Worm (Caenorhabditis elegans) whole organism, L4/young adult: ENCODE data around the gene R10H10.7.
A peak's percentile ranks its signal among the peaks of the same experiment; 100 is the strongest.

Experiments
- W03F9.2 ChIP-seq: fragments of 150-350 bp; optimal IDR thresholded peaks from 2 replicates; lab custom pipeline; 2014; ENCODE audit warnings: missing biosample characterization, missing genetic modification characterization
- dao-5 ChIP-seq: sonication (generic microtip); optimal IDR thresholded peaks from 2 replicates; lab custom pipeline; 2016; ENCODE audit warnings: missing genotype, missing genetic modification characterization, moderate library complexity, missing compliant biosample characterization
- him-1 ChIP-seq: sonication (generic microtip); optimal IDR thresholded peaks from 2 replicates; lab custom pipeline; 2016; ENCODE audit warnings: missing genotype, missing genetic modification reagents, missing genetic modification characterization, missing compliant biosample characterization

Gene R10H10.7

ce11 chrIV:10382894-10383293, 30.8 kb downstream of the R10H10.7 start:
- no peak for TF ChIP-seq W03F9.2
- no peak for TF ChIP-seq him-1 (tag; lab: Kevin White, UChicago)
- no peak for TF ChIP-seq dao-5

ce11 chrIV:10381035-10381434, 32.7 kb downstream of the R10H10.7 start:
- TF ChIP-seq W03F9.2 (no peak), dao-5 (no peak), him-1 (tag; lab: Kevin White, UChicago) (no peak)

ce11 chrIV:10380626-10381025, 33.1 kb downstream of the R10H10.7 start:
- no peak for TF ChIP-seq him-1 (tag; lab: Kevin White, UChicago)
- TF ChIP-seq dao-5: no peak
- no peak for TF ChIP-seq W03F9.2

ce11 chrIV:10374601-10375000, 39.1 kb downstream of the R10H10.7 start, which contains the start of gene mask-1:
TSS of gene mask-1 (plus strand) at chrIV:10374901.
- TF ChIP-seq him-1 (tag; lab: Kevin White, UChicago) (no peak), W03F9.2 (no peak), dao-5 (no peak)

ce11 chrIV:10373772-10374288, 39.9 kb downstream of the R10H10.7 start, which contains the start of gene mpz-5:
TSS of gene mpz-5 (minus strand) at chrIV:10373822.
- TF ChIP-seq dao-5: no peak
- peak; percentile 86 for TF ChIP-seq W03F9.2

- no peak for TF ChIP-seq him-1 (tag; lab: Kevin White, UChicago)
- no peak for TF ChIP-seq W03F9.2
- no peak for TF ChIP-seq dao-5
These were observed 45.4 kb downstream of the R10H10.7 start, which contains the start of gene iars-1 for ce11 chrIV:10368326-10368725. TSS of gene iars-1 (plus strand) at chrIV:10368601.

ce11 chrIV:10367740-10368246, 45.9 kb downstream of the R10H10.7 start, which contains the start of gene pges-2:
TSS of gene pges-2 (minus strand) at chrIV:10367790.
- TF ChIP-seq W03F9.2: peak; percentile 44
- no peak for TF ChIP-seq dao-5

ce11 chrIV:10366018-10366417, 47.7 kb downstream of the R10H10.7 start, which contains the start of gene sir-2.1:
TSS of gene sir-2.1 (minus strand) at chrIV:10366229.
- no peak for TF ChIP-seq him-1 (tag; lab: Kevin White, UChicago)
- TF ChIP-seq dao-5: no peak
- TF ChIP-seq W03F9.2: no peak

- no peak for TF ChIP-seq W03F9.2
- TF ChIP-seq dao-5: no peak
- TF ChIP-seq him-1 (tag; lab: Kevin White, UChicago): no peak
These were observed 53.4 kb downstream of the R10H10.7 start, which contains the start of gene ugt-59 for ce11 chrIV:10360336-10360735. TSS of gene ugt-59 (plus strand) at chrIV:10360636.
